Fruit fly (Drosophila melanogaster): ENCODE results near the gene CG43055.

DNA sequence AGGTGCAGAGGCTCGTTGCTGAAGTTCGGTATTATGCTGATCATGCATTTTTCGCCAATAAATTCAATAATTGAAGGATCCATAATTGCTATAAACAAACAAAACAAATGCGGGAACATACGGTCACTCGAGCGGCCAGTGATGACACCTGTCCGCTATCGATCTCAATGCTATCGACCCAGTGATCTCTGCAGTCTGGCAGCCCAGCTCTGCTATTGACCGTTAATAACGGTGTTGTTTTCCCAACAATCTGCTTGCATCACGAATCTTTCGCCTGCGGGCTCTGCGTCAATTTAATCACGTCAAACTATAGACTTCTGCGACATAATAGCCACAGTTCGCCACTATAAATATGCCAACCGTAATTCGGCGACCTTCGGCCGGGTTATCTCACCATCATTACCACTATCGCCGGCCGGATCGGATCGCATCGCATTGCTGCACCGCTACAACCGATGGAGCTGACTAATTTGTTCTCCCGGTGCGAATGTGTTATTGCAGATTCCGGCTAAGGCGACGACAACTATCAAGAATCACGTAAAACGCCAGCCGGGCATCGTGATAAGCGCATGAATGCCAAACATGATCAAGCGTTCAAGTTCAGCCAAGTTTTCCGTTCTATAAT is 23.9 kb upstream of the CG43055 start, which contains the start of gene Psf2:
- TF ChIP-seq CG12605 (GFP tag; IDR thresholded peaks at IDR 0.05): no peak
- TF ChIP-seq CG8301 (tag; optimal IDR thresholded peaks at IDR 0.05): no peak

Data from whole organism, pupa.